Worm (Caenorhabditis elegans): ENCODE results near the gene bir-2.

- TF ChIP-seq fkh-3 (tag; optimal IDR thresholded peaks at IDR 0.05) (no peak), mxl-1 (tag; optimal IDR thresholded peaks at IDR 0.05) (no peak), hmg-20 (GFP tag; IDR thresholded peaks at IDR 0.05) (no peak)
Measured at ce11 chrV:13556297-13556696, 12.4 kb upstream of the bir-2 start, which contains the start of gene C56A3.6.
